Fruit fly (Drosophila melanogaster) whole organism, prepupa: Measurements from ENCODE around the gene CG31528.
A peak's percentile ranks its signal among the peaks of the same experiment; 100 is the strongest.

Experiments
- CG15336 ChIP-seq: fragments of 200-800 bp; sonication (Bioruptor generic); IDR thresholded peaks from 2 replicates; pipeline ENCODE4 v1.3.6; 2022; ENCODE audit warnings: missing biosample characterization, missing genetic modification characterization
- CG31627 ChIP-seq: fragments of 200-800 bp; sonication (Bioruptor generic); optimal IDR thresholded peaks from 3 replicates; lab custom pipeline; 2016; ENCODE audit warnings: missing biosample characterization, missing genetic modification characterization
- CG34406 ChIP-seq: fragments of 200-800 bp; sonication (Bioruptor generic); optimal IDR thresholded peaks from 3 replicates; lab custom pipeline; 2016; ENCODE audit warnings: missing biosample characterization, missing genetic modification characterization
- CG6163 ChIP-seq: fragments of 200-800 bp; sonication (Bioruptor generic); IDR thresholded peaks from 3 replicates; pipeline ENCODE4 v1.3.6; 2022; ENCODE audit warnings: missing biosample characterization, missing genetic modification characterization
- Ets96B ChIP-seq: fragments of 200-800 bp; optimal IDR thresholded peaks from 2 replicates; lab custom pipeline; 2019; ENCODE audit warnings: missing biosample characterization, mild to moderate bottlenecking, missing genetic modification characterization, moderate library complexity
- fd85E ChIP-seq: fragments of 200-800 bp; sonication (Bioruptor generic); optimal IDR thresholded peaks from 3 replicates; lab custom pipeline; 2016; ENCODE audit warnings: missing biosample characterization, missing genetic modification characterization
- fkh ChIP-seq: fragments of 200-800 bp; sonication (Bioruptor generic); optimal IDR thresholded peaks from 3 replicates; lab custom pipeline; 2017; ENCODE audit warnings: missing biosample characterization, mild to moderate bottlenecking, missing genetic modification characterization, moderate library complexity
- net ChIP-seq: fragments of 200-800 bp; sonication (Bioruptor generic); optimal IDR thresholded peaks from 3 replicates; lab custom pipeline; 2016; ENCODE audit warnings: missing biosample characterization, missing genetic modification characterization
- pdm3 ChIP-seq: fragments of 200-800 bp; sonication (Bioruptor generic); optimal IDR thresholded peaks from 3 replicates; lab custom pipeline; 2016; ENCODE audit warnings: missing biosample characterization, missing genetic modification characterization
- salr ChIP-seq, 2 experiments: fragments of 200-800 bp; sonication (Bioruptor generic); optimal IDR thresholded peaks; 3 replicates each; lab custom pipeline; 2016 to 2018; ENCODE audit warnings: missing biosample characterization in 2 of 2, missing genetic modification characterization in 2 of 2, mild to moderate bottlenecking in 1 of 2

DNA sequence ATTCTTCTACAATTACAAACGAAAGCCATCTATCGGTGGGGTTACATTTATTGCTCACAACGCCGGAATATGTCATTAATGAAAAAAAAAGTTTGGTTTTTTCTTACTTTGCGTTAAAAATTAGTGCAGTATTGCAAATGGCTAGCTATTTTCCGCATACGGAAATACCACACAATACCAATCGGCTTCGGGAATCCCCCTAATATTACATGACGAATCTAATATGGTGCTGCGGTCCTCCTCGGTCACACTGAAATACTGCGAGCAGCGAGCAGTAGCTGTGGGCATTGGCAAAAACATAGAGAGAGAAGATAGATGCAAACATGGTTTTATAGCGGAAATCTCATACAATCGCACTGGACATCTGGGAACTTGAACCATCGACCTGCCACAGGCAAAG, 28.7 kb upstream of the CG31528 start, which contains the start of gene tub:
- no peak for TF ChIP-seq CG15336 (GFP tag; lab: Robert Waterston, UW)
- no peak for TF ChIP-seq fd85E
- TF ChIP-seq CG34406 (GFP tag; lab: Kevin White, UChicago) = no peak
- TF ChIP-seq Ets96B (tag; lab: Kevin White, UChicago) = no peak
- peak; percentile 26 for TF ChIP-seq CG31627 (GFP tag; lab: Kevin White, UChicago)
- no peak for TF ChIP-seq fkh (GFP tag; lab: Kevin White, UChicago)
- TF ChIP-seq pdm3 (GFP tag; lab: Kevin White, UChicago) = no peak
- no peak for TF ChIP-seq net (GFP tag; lab: Kevin White, UChicago)
- no peak for TF ChIP-seq salr (GFP tag; optimal IDR thresholded peaks at IDR 0.05; lab: Kevin White, UChicago)
- TF ChIP-seq CG6163 (GFP tag; lab: Robert Waterston, UW) = peak; percentile 62
